Worm (Caenorhabditis elegans) whole organism, late embryonic: Measurements from ENCODE around the gene egrh-1.

Experiments
- C38D4.7 ChIP-seq: fragments of 200-800 bp; sonication (Bioruptor generic); optimal IDR thresholded peaks from 2 replicates; lab custom pipeline; 2018; ENCODE audit warnings: mild to moderate bottlenecking, missing genetic modification characterization, moderate library complexity, missing compliant biosample characterization
- F13H6.1 ChIP-seq: sonication (generic microtip); optimal IDR thresholded peaks from 2 replicates; lab custom pipeline; 2016; ENCODE audit warnings: missing genetic modification characterization, missing compliant biosample characterization
- K09A11.1 ChIP-seq: sonication (generic microtip); optimal IDR thresholded peaks from 2 replicates; lab custom pipeline; 2017; ENCODE audit warnings: antibody characterized with exemption, mild to moderate bottlenecking, missing genetic modification characterization, missing compliant biosample characterization; ENCODE audit not compliant: insufficient read depth
- T23F11.4 ChIP-seq: fragments of 200-800 bp; sonication (Bioruptor generic); optimal IDR thresholded peaks from 2 replicates; lab custom pipeline; 2018; ENCODE audit warnings: mild to moderate bottlenecking, missing genetic modification characterization, missing compliant biosample characterization
- ahr-1 ChIP-seq: sonication (generic microtip); optimal IDR thresholded peaks from 2 replicates; lab custom pipeline; 2016; ENCODE audit warnings: missing genetic modification characterization, missing compliant biosample characterization
- ama-1 ChIP-seq: fragments of 150-350 bp; optimal IDR thresholded peaks from 2 replicates; lab custom pipeline; 2014
- ceh-14 ChIP-seq: sonication (generic microtip); optimal IDR thresholded peaks from 2 replicates; lab custom pipeline; 2016; ENCODE audit warnings: missing genotype, missing genetic modification characterization, missing compliant biosample characterization
- ceh-2 ChIP-seq: sonication (generic microtip); optimal IDR thresholded peaks from 2 replicates; lab custom pipeline; 2016; ENCODE audit warnings: missing genotype, missing genetic modification characterization, missing compliant biosample characterization
- ceh-22 ChIP-seq: sonication (generic microtip); optimal IDR thresholded peaks from 2 replicates; lab custom pipeline; 2017; ENCODE audit warnings: missing biosample characterization, missing genetic modification characterization
- ceh-30 ChIP-seq: fragments of 150-350 bp; optimal IDR thresholded peaks from 2 replicates; lab custom pipeline; 2014; ENCODE audit warnings: missing biosample characterization, missing genetic modification characterization
- ceh-34 ChIP-seq: sonication (generic microtip); optimal IDR thresholded peaks from 2 replicates; lab custom pipeline; 2016; ENCODE audit warnings: mild to moderate bottlenecking, missing genetic modification characterization, missing compliant biosample characterization
- ceh-45 ChIP-seq: fragments of 200-800 bp; sonication (Bioruptor generic); IDR thresholded peaks from 2 replicates; pipeline ENCODE4 v1.3.6; 2022; ENCODE audit warnings: missing genetic modification reagents, missing genetic modification characterization, missing compliant biosample characterization
- ceh-48 ChIP-seq: sonication (generic microtip); optimal IDR thresholded peaks from 2 replicates; lab custom pipeline; 2016; ENCODE audit warnings: missing genetic modification characterization, inconsistent platforms, missing compliant biosample characterization
- ceh-6 ChIP-seq: fragments of 200-800 bp; sonication (Bioruptor generic); optimal IDR thresholded peaks from 2 replicates; lab custom pipeline; 2018; ENCODE audit warnings: mild to moderate bottlenecking, missing genetic modification characterization, missing compliant biosample characterization
- ceh-9 ChIP-seq: sonication (generic microtip); optimal IDR thresholded peaks from 2 replicates; lab custom pipeline; 2016; ENCODE audit warnings: mild to moderate bottlenecking, missing genetic modification characterization, inconsistent platforms, missing compliant biosample characterization
- che-1 ChIP-seq: sonication (generic microtip); optimal IDR thresholded peaks from 2 replicates; lab custom pipeline; 2016; ENCODE audit warnings: mild to moderate bottlenecking, missing genetic modification characterization, missing compliant biosample characterization
- dmd-4 ChIP-seq: sonication (generic microtip); optimal IDR thresholded peaks from 2 replicates; lab custom pipeline; 2016; ENCODE audit warnings: borderline replicate concordance, missing genetic modification characterization, missing compliant biosample characterization
- elt-2 ChIP-seq: sonication (generic microtip); optimal IDR thresholded peaks from 2 replicates; lab custom pipeline; 2016; ENCODE audit warnings: missing genetic modification reagents, missing genetic modification characterization, missing compliant biosample characterization
- ets-4 ChIP-seq: sonication (generic microtip); optimal IDR thresholded peaks from 2 replicates; lab custom pipeline; 2016; ENCODE audit warnings: missing genetic modification characterization, missing compliant biosample characterization
- eyg-1 ChIP-seq: sonication (generic microtip); optimal IDR thresholded peaks from 2 replicates; lab custom pipeline; 2016; ENCODE audit warnings: missing genotype, missing genetic modification characterization, missing compliant biosample characterization
- fax-1 ChIP-seq: sonication (generic microtip); optimal IDR thresholded peaks from 2 replicates; lab custom pipeline; 2016; ENCODE audit warnings: missing genotype, missing genetic modification characterization, missing compliant biosample characterization
- gmeb-2 ChIP-seq: sonication (generic microtip); optimal IDR thresholded peaks from 2 replicates; lab custom pipeline; 2016; ENCODE audit warnings: missing genetic modification characterization, inconsistent platforms, missing compliant biosample characterization
- hlh-15 ChIP-seq: sonication (generic microtip); optimal IDR thresholded peaks from 2 replicates; lab custom pipeline; 2016; ENCODE audit warnings: missing genetic modification characterization, missing compliant biosample characterization
- hlh-30 ChIP-seq: sonication (generic microtip); optimal IDR thresholded peaks from 2 replicates; lab custom pipeline; 2017; ENCODE audit warnings: antibody characterized with exemption, missing genetic modification characterization, missing compliant biosample characterization; ENCODE audit not compliant: insufficient read depth
- lim-6 ChIP-seq: sonication (generic microtip); optimal IDR thresholded peaks from 2 replicates; lab custom pipeline; 2016; ENCODE audit warnings: missing genetic modification characterization, missing compliant biosample characterization
- mec-3 ChIP-seq: sonication (generic microtip); optimal IDR thresholded peaks from 2 replicates; lab custom pipeline; 2016; ENCODE audit warnings: borderline replicate concordance, missing genetic modification characterization, missing compliant biosample characterization
- odd-2 ChIP-seq: sonication (generic microtip); optimal IDR thresholded peaks from 2 replicates; lab custom pipeline; 2017; ENCODE audit warnings: antibody characterized with exemption, mild to moderate bottlenecking, missing genetic modification characterization, missing compliant biosample characterization
- pha-4 ChIP-seq: fragments of 150-350 bp; optimal IDR thresholded peaks from 2 replicates; lab custom pipeline; 2018; ENCODE audit warnings: missing biosample characterization, missing genetic modification reagents, missing genetic modification characterization
- pqm-1 ChIP-seq: sonication (generic microtip); optimal IDR thresholded peaks from 2 replicates; lab custom pipeline; 2016; ENCODE audit warnings: missing genetic modification characterization, missing compliant biosample characterization
- pros-1 ChIP-seq: fragments of 150-350 bp; optimal IDR thresholded peaks from 2 replicates; lab custom pipeline; 2014; ENCODE audit warnings: missing biosample characterization, missing genetic modification reagents, missing genetic modification characterization
- ref-2 ChIP-seq: sonication (generic microtip); optimal IDR thresholded peaks from 2 replicates; lab custom pipeline; 2016; ENCODE audit warnings: missing genetic modification characterization, missing compliant biosample characterization
- rnt-1 ChIP-seq: sonication (generic microtip); optimal IDR thresholded peaks from 2 replicates; lab custom pipeline; 2016; ENCODE audit warnings: missing genetic modification characterization, missing compliant biosample characterization
- sdc-2 ChIP-seq: sonication (generic microtip); optimal IDR thresholded peaks from 2 replicates; lab custom pipeline; 2016; ENCODE audit warnings: missing genotype, missing genetic modification characterization, missing compliant biosample characterization
- sox-2 ChIP-seq: fragments of 200-800 bp; sonication (Bioruptor generic); IDR thresholded peaks from 2 replicates; pipeline ENCODE4 v1.3.6; 2022; ENCODE audit warnings: missing genetic modification reagents, missing genetic modification characterization, missing compliant biosample characterization
- sox-4 ChIP-seq: sonication (generic microtip); optimal IDR thresholded peaks from 2 replicates; lab custom pipeline; 2017; ENCODE audit warnings: mild to moderate bottlenecking, missing genetic modification characterization, inconsistent platforms, missing compliant biosample characterization
- tbx-7 ChIP-seq: sonication (generic microtip); optimal IDR thresholded peaks from 2 replicates; lab custom pipeline; 2016; ENCODE audit warnings: missing genotype, missing genetic modification characterization, missing compliant biosample characterization
- ttx-3 ChIP-seq: sonication (generic microtip); optimal IDR thresholded peaks from 2 replicates; lab custom pipeline; 2016; ENCODE audit warnings: missing genetic modification reagents, missing genetic modification characterization, missing compliant biosample characterization
- unc-3 ChIP-seq, 2 experiments: fragments of 200-800 bp in 1 of 2; sonication (Bioruptor generic) in 1 of 2; sonication (generic microtip) in 1 of 2; conservative IDR thresholded peaks in 1 of 2; optimal IDR thresholded peaks in 1 of 2; 2 replicates each; pipeline versions ENCODE4 v1.3.6 to Lab custom; 2016 to 2022; ENCODE audit warnings: missing compliant biosample characterization in 2 of 2, missing genetic modification characterization in 2 of 2, missing genetic modification reagents in 1 of 2
- unc-42 ChIP-seq: sonication (generic microtip); optimal IDR thresholded peaks from 2 replicates; lab custom pipeline; 2016; ENCODE audit warnings: missing genotype, missing genetic modification characterization, missing compliant biosample characterization
- unc-55 ChIP-seq: sonication (generic microtip); optimal IDR thresholded peaks from 2 replicates; lab custom pipeline; 2017; ENCODE audit warnings: missing biosample characterization, missing genetic modification reagents, missing genetic modification characterization
- unc-86 ChIP-seq: sonication (generic microtip); optimal IDR thresholded peaks from 2 replicates; lab custom pipeline; 2016; ENCODE audit warnings: missing genetic modification characterization, missing compliant biosample characterization
- zip-5 ChIP-seq: sonication (generic microtip); optimal IDR thresholded peaks from 2 replicates; lab custom pipeline; 2016; ENCODE audit warnings: missing genetic modification characterization, missing compliant biosample characterization

The egrh-1 gene

ce11 chrX:14888188-14888587, 42.5 kb downstream of the egrh-1 start, which contains the start of gene daf-6:
daf-6 (plus strand) TSS chrX:14888488.
- no peak for TF ChIP-seq che-1 (tag; lab: Kevin White, UChicago)
- TF ChIP-seq ceh-14: no peak
- no peak for TF ChIP-seq C38D4.7 (GFP tag; lab: Kevin White, UChicago)
- TF ChIP-seq F13H6.1 (tag; lab: Kevin White, UChicago): no peak
- TF ChIP-seq ceh-22 (tag; lab: Kevin White, UChicago): no peak
- no peak for TF ChIP-seq ttx-3 (tag; lab: Kevin White, UChicago)
- TF ChIP-seq sdc-2: no peak
- TF ChIP-seq, all 69 proteins: peak for 0

ce11 chrX:14894380-14894779, 48.6 kb downstream of the egrh-1 start:
- TF ChIP-seq hlh-30 (tag; lab: Kevin White, UChicago) (no peak), lim-6 (no peak), rnt-1 (no peak), sox-4 (tag; lab: Kevin White, UChicago) (no peak), ceh-30 (no peak), ets-4 (tag; lab: Kevin White, UChicago) (no peak), ahr-1 (no peak), pros-1 (no peak), pha-4 (tag; lab: Kevin White, UChicago) (no peak), mec-3 (tag; lab: Kevin White, UChicago) (no peak), ref-2 (tag; lab: Kevin White, UChicago) (no peak), K09A11.1 (tag; lab: Kevin White, UChicago) (no peak)

ce11 chrX:14894845-14895244, 49.1 kb downstream of the egrh-1 start, which contains the start of gene nac-1:
nac-1 (plus strand) TSS chrX:14895145.
- TF ChIP-seq ceh-48 (tag; lab: Kevin White, UChicago) (no peak), T23F11.4 (no peak), ceh-45 (GFP tag; lab: Robert Waterston, UW) (no peak), ceh-30 (no peak), mec-3 (tag; lab: Kevin White, UChicago) (no peak), unc-42 (tag; lab: Kevin White, UChicago) (no peak), gmeb-2 (tag; lab: Kevin White, UChicago) (no peak), odd-2 (no peak), pqm-1 (tag; lab: Kevin White, UChicago) (no peak), sox-2 (no peak), pros-1 (no peak), ceh-34 (tag; lab: Kevin White, UChicago) (no peak), sdc-2 (no peak)

- no peak for TF ChIP-seq ceh-9
- no peak for TF ChIP-seq fax-1 (tag; lab: Kevin White, UChicago)
- TF ChIP-seq ama-1: no peak
- no peak for TF ChIP-seq elt-2
- no peak for TF ChIP-seq ceh-48 (tag; lab: Kevin White, UChicago)
- no peak for TF ChIP-seq hlh-15
- no peak for TF ChIP-seq unc-3 (GFP tag; conservative IDR thresholded peaks at IDR 0.05; lab: Robert Waterston, UW)
- no peak for TF ChIP-seq unc-3 (tag; optimal IDR thresholded peaks at IDR 0.05; lab: Kevin White, UChicago)
- no peak for TF ChIP-seq pqm-1 (tag; lab: Kevin White, UChicago)
- TF ChIP-seq eyg-1 (tag; lab: Kevin White, UChicago): no peak
- no peak for TF ChIP-seq unc-55 (GFP tag; lab: Kevin White, UChicago)
- TF ChIP-seq ceh-2 (tag; lab: Kevin White, UChicago): no peak
- no peak for TF ChIP-seq dmd-4 (tag; lab: Kevin White, UChicago)
- no peak for TF ChIP-seq unc-86
- TF ChIP-seq sox-2: no peak
- no peak for TF ChIP-seq zip-5
- TF ChIP-seq pha-4 (tag; lab: Kevin White, UChicago): no peak
- no peak for TF ChIP-seq T23F11.4
- TF ChIP-seq tbx-7: no peak
- no peak for TF ChIP-seq ceh-6 (GFP tag; lab: Kevin White, UChicago)
Measured at ce11 chrX:14897192-14897591, 51.5 kb downstream of the egrh-1 start.
